Fruit fly (Drosophila melanogaster): Measurements from ENCODE around the gene ND-MLRQ.

DNA sequence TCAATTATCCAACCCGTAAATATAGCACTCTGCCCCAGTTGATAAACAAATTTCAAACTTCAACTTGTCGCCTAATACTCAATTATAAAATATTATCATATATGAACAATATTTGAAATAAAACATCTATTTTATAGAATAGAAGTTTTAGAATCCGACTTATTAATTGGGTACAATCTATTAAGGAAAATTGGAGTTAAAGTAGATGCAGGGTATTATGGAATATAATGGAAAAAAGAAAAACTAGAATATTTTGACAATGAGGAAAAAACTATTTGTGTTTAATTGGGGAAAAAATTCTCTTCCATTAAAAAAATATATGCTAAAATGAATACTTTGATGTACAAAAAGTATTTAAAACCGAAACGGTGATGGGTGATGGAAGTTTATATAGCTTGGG is 7.6 kb downstream of the ND-MLRQ start:
- no peak for TF ChIP-seq Mio (GFP tag; optimal IDR thresholded peaks at IDR 0.05)
- TF ChIP-seq dmrt93B (GFP tag; optimal IDR thresholded peaks at IDR 0.05) = no peak
- TF ChIP-seq h (GFP tag; optimal IDR thresholded peaks at IDR 0.05) = no peak
- TF ChIP-seq Hr78 (GFP tag; optimal IDR thresholded peaks at IDR 0.05) = no peak
- no peak for TF ChIP-seq HLH106 (tag; optimal IDR thresholded peaks at IDR 0.05)
- TF ChIP-seq Abd-B (GFP tag; optimal IDR thresholded peaks at IDR 0.05) = no peak
